Worm (Caenorhabditis elegans) whole organism, late embryonic: Measurements from ENCODE around the gene K02D3.2.

ENCODE experiments used
- C08G9.2 ChIP-seq: sonication (generic microtip); optimal IDR thresholded peaks from 2 replicates; lab custom pipeline; 2016; ENCODE audit warnings: mild to moderate bottlenecking, missing genetic modification characterization, moderate library complexity, missing compliant biosample characterization
- C38D4.7 ChIP-seq: fragments of 200-800 bp; sonication (Bioruptor generic); optimal IDR thresholded peaks from 2 replicates; lab custom pipeline; 2018; ENCODE audit warnings: mild to moderate bottlenecking, missing genetic modification characterization, moderate library complexity, missing compliant biosample characterization
- F13H6.1 ChIP-seq: sonication (generic microtip); optimal IDR thresholded peaks from 2 replicates; lab custom pipeline; 2016; ENCODE audit warnings: missing genetic modification characterization, missing compliant biosample characterization
- T23F11.4 ChIP-seq: fragments of 200-800 bp; sonication (Bioruptor generic); optimal IDR thresholded peaks from 2 replicates; lab custom pipeline; 2018; ENCODE audit warnings: mild to moderate bottlenecking, missing genetic modification characterization, missing compliant biosample characterization
- ama-1 ChIP-seq: fragments of 150-350 bp; optimal IDR thresholded peaks from 2 replicates; lab custom pipeline; 2014
- ceh-14 ChIP-seq: sonication (generic microtip); optimal IDR thresholded peaks from 2 replicates; lab custom pipeline; 2016; ENCODE audit warnings: missing genotype, missing genetic modification characterization, missing compliant biosample characterization
- ceh-19 ChIP-seq: fragments of 200-800 bp; sonication (Bioruptor generic); optimal IDR thresholded peaks from 2 replicates; lab custom pipeline; 2018; ENCODE audit warnings: mild to moderate bottlenecking, missing genetic modification characterization, missing compliant biosample characterization
- ceh-2 ChIP-seq: sonication (generic microtip); optimal IDR thresholded peaks from 2 replicates; lab custom pipeline; 2016; ENCODE audit warnings: missing genotype, missing genetic modification characterization, missing compliant biosample characterization
- ceh-31 ChIP-seq: sonication (generic microtip); optimal IDR thresholded peaks from 2 replicates; lab custom pipeline; 2016; ENCODE audit warnings: missing genetic modification characterization, missing compliant biosample characterization
- ceh-34 ChIP-seq: sonication (generic microtip); optimal IDR thresholded peaks from 2 replicates; lab custom pipeline; 2016; ENCODE audit warnings: mild to moderate bottlenecking, missing genetic modification characterization, missing compliant biosample characterization
- ceh-45 ChIP-seq: fragments of 200-800 bp; sonication (Bioruptor generic); IDR thresholded peaks from 2 replicates; pipeline ENCODE4 v1.3.6; 2022; ENCODE audit warnings: missing genetic modification reagents, missing genetic modification characterization, missing compliant biosample characterization
- ceh-48 ChIP-seq: sonication (generic microtip); optimal IDR thresholded peaks from 2 replicates; lab custom pipeline; 2016; ENCODE audit warnings: missing genetic modification characterization, inconsistent platforms, missing compliant biosample characterization
- ceh-6 ChIP-seq: fragments of 200-800 bp; sonication (Bioruptor generic); optimal IDR thresholded peaks from 2 replicates; lab custom pipeline; 2018; ENCODE audit warnings: mild to moderate bottlenecking, missing genetic modification characterization, missing compliant biosample characterization
- ceh-9 ChIP-seq: sonication (generic microtip); optimal IDR thresholded peaks from 2 replicates; lab custom pipeline; 2016; ENCODE audit warnings: mild to moderate bottlenecking, missing genetic modification characterization, inconsistent platforms, missing compliant biosample characterization
- che-1 ChIP-seq: sonication (generic microtip); optimal IDR thresholded peaks from 2 replicates; lab custom pipeline; 2016; ENCODE audit warnings: mild to moderate bottlenecking, missing genetic modification characterization, missing compliant biosample characterization
- dmd-4 ChIP-seq: sonication (generic microtip); optimal IDR thresholded peaks from 2 replicates; lab custom pipeline; 2016; ENCODE audit warnings: borderline replicate concordance, missing genetic modification characterization, missing compliant biosample characterization
- dve-1 ChIP-seq: sonication (generic microtip); optimal IDR thresholded peaks from 2 replicates; lab custom pipeline; 2017; ENCODE audit warnings: antibody characterized with exemption, mild to moderate bottlenecking, missing genetic modification characterization, missing compliant biosample characterization
- elt-2 ChIP-seq: sonication (generic microtip); optimal IDR thresholded peaks from 2 replicates; lab custom pipeline; 2016; ENCODE audit warnings: missing genetic modification reagents, missing genetic modification characterization, missing compliant biosample characterization
- elt-4 ChIP-seq: sonication (generic microtip); optimal IDR thresholded peaks from 2 replicates; lab custom pipeline; 2016; ENCODE audit warnings: missing genetic modification characterization, missing compliant biosample characterization
- eyg-1 ChIP-seq: sonication (generic microtip); optimal IDR thresholded peaks from 2 replicates; lab custom pipeline; 2016; ENCODE audit warnings: missing genotype, missing genetic modification characterization, missing compliant biosample characterization
- fkh-6 ChIP-seq: sonication (generic microtip); optimal IDR thresholded peaks from 2 replicates; lab custom pipeline; 2016; ENCODE audit warnings: missing genetic modification characterization, missing compliant biosample characterization
- gmeb-2 ChIP-seq: sonication (generic microtip); optimal IDR thresholded peaks from 2 replicates; lab custom pipeline; 2016; ENCODE audit warnings: missing genetic modification characterization, inconsistent platforms, missing compliant biosample characterization
- hlh-15 ChIP-seq: sonication (generic microtip); optimal IDR thresholded peaks from 2 replicates; lab custom pipeline; 2016; ENCODE audit warnings: missing genetic modification characterization, missing compliant biosample characterization
- hlh-30 ChIP-seq: sonication (generic microtip); optimal IDR thresholded peaks from 2 replicates; lab custom pipeline; 2017; ENCODE audit warnings: antibody characterized with exemption, missing genetic modification characterization, missing compliant biosample characterization; ENCODE audit not compliant: insufficient read depth
- lin-11 ChIP-seq: fragments of 200-800 bp; sonication (Bioruptor generic); optimal IDR thresholded peaks from 2 replicates; lab custom pipeline; 2018; ENCODE audit warnings: mild to moderate bottlenecking, missing genetic modification characterization, missing compliant biosample characterization
- nfya-1 ChIP-seq: sonication (generic microtip); optimal IDR thresholded peaks from 2 replicates; lab custom pipeline; 2017; ENCODE audit warnings: missing genetic modification characterization, mild to moderate bottlenecking, missing compliant biosample characterization, antibody characterized with exemption, moderate library complexity
- nhr-11 ChIP-seq: fragments of 150-350 bp; optimal IDR thresholded peaks from 2 replicates; lab custom pipeline; 2014; ENCODE audit warnings: missing biosample characterization, missing genetic modification characterization
- nhr-232 ChIP-seq: sonication (generic microtip); optimal IDR thresholded peaks from 2 replicates; lab custom pipeline; 2016; ENCODE audit warnings: missing genetic modification characterization, missing compliant biosample characterization
- odd-2 ChIP-seq: sonication (generic microtip); optimal IDR thresholded peaks from 2 replicates; lab custom pipeline; 2017; ENCODE audit warnings: antibody characterized with exemption, mild to moderate bottlenecking, missing genetic modification characterization, missing compliant biosample characterization
- pag-3 ChIP-seq: sonication (generic microtip); optimal IDR thresholded peaks from 2 replicates; lab custom pipeline; 2016; ENCODE audit warnings: missing compliant biosample characterization, missing genetic modification characterization, borderline replicate concordance
- pat-9 ChIP-seq: fragments of 200-800 bp; sonication (Bioruptor generic); optimal IDR thresholded peaks from 2 replicates; lab custom pipeline; 2018; ENCODE audit warnings: mild to moderate bottlenecking, missing genetic modification characterization, moderate library complexity, missing compliant biosample characterization
- pax-1 ChIP-seq: fragments of 150-350 bp; optimal IDR thresholded peaks from 2 replicates; lab custom pipeline; 2014; ENCODE audit warnings: missing biosample characterization, missing genetic modification characterization
- pha-2 ChIP-seq: sonication (generic microtip); optimal IDR thresholded peaks from 2 replicates; lab custom pipeline; 2017; ENCODE audit warnings: mild to moderate bottlenecking, missing genetic modification characterization, missing compliant biosample characterization
- pros-1 ChIP-seq: fragments of 150-350 bp; optimal IDR thresholded peaks from 2 replicates; lab custom pipeline; 2014; ENCODE audit warnings: missing biosample characterization, missing genetic modification reagents, missing genetic modification characterization
- rnt-1 ChIP-seq: sonication (generic microtip); optimal IDR thresholded peaks from 2 replicates; lab custom pipeline; 2016; ENCODE audit warnings: missing genetic modification characterization, missing compliant biosample characterization
- sdc-2 ChIP-seq: sonication (generic microtip); optimal IDR thresholded peaks from 2 replicates; lab custom pipeline; 2016; ENCODE audit warnings: missing genotype, missing genetic modification characterization, missing compliant biosample characterization
- sox-2 ChIP-seq: fragments of 200-800 bp; sonication (Bioruptor generic); IDR thresholded peaks from 2 replicates; pipeline ENCODE4 v1.3.6; 2022; ENCODE audit warnings: missing genetic modification reagents, missing genetic modification characterization, missing compliant biosample characterization
- sox-4 ChIP-seq: sonication (generic microtip); optimal IDR thresholded peaks from 2 replicates; lab custom pipeline; 2017; ENCODE audit warnings: mild to moderate bottlenecking, missing genetic modification characterization, inconsistent platforms, missing compliant biosample characterization
- tbx-2 ChIP-seq: sonication (generic microtip); optimal IDR thresholded peaks from 2 replicates; lab custom pipeline; 2016; ENCODE audit warnings: missing genetic modification characterization, missing compliant biosample characterization
- tbx-7 ChIP-seq: sonication (generic microtip); optimal IDR thresholded peaks from 2 replicates; lab custom pipeline; 2016; ENCODE audit warnings: missing genotype, missing genetic modification characterization, missing compliant biosample characterization
- ttx-3 ChIP-seq: sonication (generic microtip); optimal IDR thresholded peaks from 2 replicates; lab custom pipeline; 2016; ENCODE audit warnings: missing genetic modification reagents, missing genetic modification characterization, missing compliant biosample characterization
- unc-3 ChIP-seq, 2 experiments: fragments of 200-800 bp in 1 of 2; sonication (Bioruptor generic) in 1 of 2; sonication (generic microtip) in 1 of 2; conservative IDR thresholded peaks in 1 of 2; optimal IDR thresholded peaks in 1 of 2; 2 replicates each; pipeline versions ENCODE4 v1.3.6 to Lab custom; 2016 to 2022; ENCODE audit warnings: missing compliant biosample characterization in 2 of 2, missing genetic modification characterization in 2 of 2, missing genetic modification reagents in 1 of 2
- unc-55 ChIP-seq: sonication (generic microtip); optimal IDR thresholded peaks from 2 replicates; lab custom pipeline; 2017; ENCODE audit warnings: missing biosample characterization, missing genetic modification reagents, missing genetic modification characterization
- zip-5 ChIP-seq: sonication (generic microtip); optimal IDR thresholded peaks from 2 replicates; lab custom pipeline; 2016; ENCODE audit warnings: missing genetic modification characterization, missing compliant biosample characterization

The K02D3.2 gene

ce11 chrX:13687111-13687512, 24.7 kb downstream of the K02D3.2 start (continued):
- TF ChIP-seq ceh-34 (tag; lab: Kevin White, UChicago) (peak; percentile 26), elt-2 (tag; lab: Kevin White, UChicago) (no peak), elt-4 (tag; lab: Kevin White, UChicago) (no peak), ceh-31 (tag; lab: Kevin White, UChicago) (peak; percentile 89), ceh-19 (GFP tag; lab: Kevin White, UChicago) (peak; percentile 2), pax-1 (tag; lab: Kevin White, UChicago) (no peak), tbx-7 (tag; lab: Kevin White, UChicago) (no peak), ttx-3 (tag; lab: Kevin White, UChicago) (no peak), pat-9 (tag; lab: Kevin White, UChicago) (no peak), sox-2 (GFP tag; lab: Robert Waterston, UW) (peak; percentile 26), lin-11 (tag; lab: Kevin White, UChicago) (no peak), unc-55 (GFP tag; lab: Kevin White, UChicago) (peak; percentile 95), ceh-2 (tag; lab: Kevin White, UChicago) (peak; percentile 39), C38D4.7 (no peak), gmeb-2 (no peak), unc-3 (GFP tag; conservative IDR thresholded peaks at IDR 0.05; lab: Robert Waterston, UW) (no peak), unc-3 (tag; optimal IDR thresholded peaks at IDR 0.05; lab: Kevin White, UChicago) (no peak), che-1 (no peak), nhr-11 (tag; lab: Kevin White, UChicago) (no peak), hlh-30 (tag; lab: Kevin White, UChicago) (peak; percentile 40), nfya-1 (tag; lab: Kevin White, UChicago) (peak; percentile 72), ceh-6 (GFP tag; lab: Kevin White, UChicago) (no peak), fkh-6 (tag; lab: Kevin White, UChicago) (no peak), sdc-2 (peak; percentile 85), ceh-14 (tag; lab: Kevin White, UChicago) (no peak), ceh-45 (GFP tag; lab: Robert Waterston, UW) (no peak), rnt-1 (tag; lab: Kevin White, UChicago) (peak; percentile 28), nhr-232 (tag; lab: Kevin White, UChicago) (no peak), ceh-9 (tag; lab: Kevin White, UChicago) (no peak), hlh-15 (no peak), C08G9.2 (tag; lab: Kevin White, UChicago) (no peak)

- TF ChIP-seq zip-5 (tag; lab: Kevin White, UChicago), result no peak
- no peak for TF ChIP-seq ceh-6 (GFP tag; lab: Kevin White, UChicago)
- TF ChIP-seq C38D4.7, result no peak
- no peak for TF ChIP-seq ceh-9 (tag; lab: Kevin White, UChicago)
- TF ChIP-seq sox-4 (tag; lab: Kevin White, UChicago), result no peak
- no peak for TF ChIP-seq ceh-48 (tag; lab: Kevin White, UChicago)
- TF ChIP-seq ama-1 (lab: Kevin White, UChicago), result no peak
- no peak for TF ChIP-seq unc-55 (GFP tag; lab: Kevin White, UChicago)
- TF ChIP-seq pat-9 (tag; lab: Kevin White, UChicago), result no peak
Observed at ce11 chrX:13685725-13686124, 26.1 kb downstream of the K02D3.2 start.

- TF ChIP-seq F13H6.1 (tag; lab: Kevin White, UChicago) (no peak), dmd-4 (tag; lab: Kevin White, UChicago) (no peak), ceh-48 (tag; lab: Kevin White, UChicago) (no peak), sdc-2 (no peak)
Observed at ce11 chrX:13676892-13677291, 34.9 kb downstream of the K02D3.2 start, which contains the start of gene gck-4. Gene gck-4 (plus strand): TSS chrX:13677192.

- peak; percentile 38 for TF ChIP-seq fkh-6 (tag; lab: Kevin White, UChicago)
- no peak for TF ChIP-seq tbx-7 (tag; lab: Kevin White, UChicago)
- peak; percentile 20 for TF ChIP-seq pha-2 (tag; lab: Kevin White, UChicago)
- TF ChIP-seq hlh-30 (tag; lab: Kevin White, UChicago), result peak; percentile 25
- no peak for TF ChIP-seq odd-2 (tag; lab: Kevin White, UChicago)
- peak; percentile 23 for TF ChIP-seq ceh-34 (tag; lab: Kevin White, UChicago)
- TF ChIP-seq unc-55 (GFP tag; lab: Kevin White, UChicago), result no peak
- TF ChIP-seq tbx-2 (tag; lab: Kevin White, UChicago), result peak; percentile 42
- TF ChIP-seq che-1, result no peak
- TF ChIP-seq eyg-1 (tag; lab: Kevin White, UChicago), result no peak
- TF ChIP-seq ceh-9 (tag; lab: Kevin White, UChicago), result no peak
- TF ChIP-seq pros-1 (tag; lab: Kevin White, UChicago), result peak; percentile 33
- no peak for TF ChIP-seq pag-3 (tag; lab: Kevin White, UChicago)
- TF ChIP-seq rnt-1 (tag; lab: Kevin White, UChicago), result no peak
- no peak for TF ChIP-seq ama-1 (lab: Kevin White, UChicago)
- no peak for TF ChIP-seq lin-11 (tag; lab: Kevin White, UChicago)
- no peak for TF ChIP-seq dve-1
- TF ChIP-seq elt-2 (tag; lab: Kevin White, UChicago), result peak; percentile 24
- TF ChIP-seq T23F11.4 (GFP tag; lab: Kevin White, UChicago), result peak; percentile 46
- TF ChIP-seq pax-1 (tag; lab: Kevin White, UChicago), result peak; percentile 71
Observed at ce11 chrX:13675444-13675843, 36.4 kb downstream of the K02D3.2 start.
